Fruit fly (Drosophila melanogaster) whole organism, embryonic: Measurements from ENCODE around the gene CG10431.

Experiments
- CG10267 ChIP-seq: fragments of 200-800 bp; sonication (Bioruptor generic); optimal IDR thresholded peaks from 2 replicates; lab custom pipeline; 2018; ENCODE audit warnings: missing biosample characterization, mild to moderate bottlenecking, missing genetic modification characterization, moderate library complexity
- CG10321 ChIP-seq: fragments of 200-800 bp; sonication (Bioruptor generic); IDR thresholded peaks from 2 replicates; pipeline ENCODE4 v1.3.6; 2022; ENCODE audit warnings: missing biosample characterization, missing genetic modification characterization
- CG10959 ChIP-seq: fragments of 200-800 bp; sonication (Bioruptor generic); IDR thresholded peaks from 2 replicates; pipeline ENCODE4 v1.3.6; 2022; ENCODE audit warnings: missing biosample characterization, missing genetic modification characterization
- CG12104 ChIP-seq: fragments of 200-800 bp; sonication (Bioruptor generic); optimal IDR thresholded peaks from 3 replicates; lab custom pipeline; 2016; ENCODE audit warnings: missing biosample characterization, missing genetic modification characterization
- CG12155 ChIP-seq: fragments of 200-800 bp; sonication (Bioruptor generic); optimal IDR thresholded peaks from 3 replicates; lab custom pipeline; 2016; ENCODE audit warnings: missing biosample characterization, missing genetic modification characterization
- CG12391 ChIP-seq: fragments of 200-800 bp; sonication (Bioruptor generic); optimal IDR thresholded peaks from 3 replicates; lab custom pipeline; 2018; ENCODE audit warnings: missing biosample characterization, mild to moderate bottlenecking, missing genetic modification characterization, moderate library complexity
- CG13894 ChIP-seq: fragments of 200-800 bp; sonication (Bioruptor generic); optimal IDR thresholded peaks from 3 replicates; lab custom pipeline; 2018; ENCODE audit warnings: missing biosample characterization, mild to moderate bottlenecking, missing genetic modification characterization, moderate library complexity
- CG1602 ChIP-seq: fragments of 200-800 bp; sonication (Bioruptor generic); optimal IDR thresholded peaks from 3 replicates; lab custom pipeline; 2016; ENCODE audit warnings: missing biosample characterization, missing genetic modification characterization
- CG16779 ChIP-seq: fragments of 200-800 bp; sonication (Bioruptor generic); IDR thresholded peaks from 2 replicates; pipeline ENCODE4 v1.3.6; 2022; ENCODE audit warnings: missing biosample characterization, missing genetic modification characterization
- CG17361 ChIP-seq: fragments of 200-800 bp; sonication (Bioruptor generic); IDR thresholded peaks from 3 replicates; pipeline ENCODE4 v1.3.6; 2022; ENCODE audit warnings: missing biosample characterization, missing genetic modification characterization
- CG18599 ChIP-seq: fragments of 200-800 bp; sonication (Bioruptor generic); optimal IDR thresholded peaks from 3 replicates; lab custom pipeline; 2017; ENCODE audit warnings: missing biosample characterization, missing genetic modification characterization, mild to moderate bottlenecking, moderate library complexity, missing genetic modification reagents
- CG2202 ChIP-seq: fragments of 200-800 bp; sonication (Bioruptor generic); optimal IDR thresholded peaks from 2 replicates; lab custom pipeline; 2018; ENCODE audit warnings: missing biosample characterization, mild to moderate bottlenecking, missing genetic modification characterization
- CG3065 ChIP-seq: fragments of 200-800 bp; sonication (Bioruptor generic); optimal IDR thresholded peaks from 2 replicates; lab custom pipeline; 2016; ENCODE audit warnings: missing biosample characterization, missing genetic modification characterization
- CG31441 ChIP-seq: fragments of 200-800 bp; sonication (Bioruptor generic); IDR thresholded peaks from 2 replicates; pipeline ENCODE4 v1.3.6; 2022; ENCODE audit warnings: missing biosample characterization, missing genetic modification characterization
- CG5245 ChIP-seq: fragments of 200-800 bp; sonication (Bioruptor generic); optimal IDR thresholded peaks from 3 replicates; lab custom pipeline; 2016; ENCODE audit warnings: missing biosample characterization, missing genetic modification characterization
- CG7357 ChIP-seq: fragments of 200-800 bp; sonication (Bioruptor generic); IDR thresholded peaks from 3 replicates; pipeline ENCODE4 v1.3.6; 2022; ENCODE audit warnings: missing biosample characterization, missing genetic modification characterization
- CG7987 ChIP-seq: fragments of 200-800 bp; sonication (Bioruptor generic); optimal IDR thresholded peaks from 2 replicates; lab custom pipeline; 2018; ENCODE audit warnings: missing biosample characterization, mild to moderate bottlenecking, missing genetic modification characterization, moderate library complexity
- CG8924 ChIP-seq: fragments of 200-800 bp; optimal IDR thresholded peaks from 3 replicates; lab custom pipeline; 2019; ENCODE audit warnings: missing biosample characterization, mild to moderate bottlenecking, missing genetic modification characterization, moderate library complexity
- CTCF ChIP-seq: fragments of 200-800 bp; sonication (Bioruptor generic); optimal IDR thresholded peaks from 2 replicates; lab custom pipeline; 2017; ENCODE audit warnings: missing biosample characterization, mild to moderate bottlenecking, missing genetic modification characterization, moderate library complexity
- CoRest ChIP-seq: fragments of 200-800 bp; sonication (Bioruptor generic); optimal IDR thresholded peaks from 3 replicates; lab custom pipeline; 2018; ENCODE audit warnings: missing biosample characterization, mild to moderate bottlenecking, missing genetic modification characterization, moderate library complexity
- Fer2 ChIP-seq: fragments of 200-800 bp; sonication (Bioruptor generic); optimal IDR thresholded peaks from 2 replicates; lab custom pipeline; 2018; ENCODE audit warnings: missing biosample characterization, mild to moderate bottlenecking, missing genetic modification characterization, moderate library complexity
- HHEX ChIP-seq: fragments of 200-800 bp; sonication (Bioruptor generic); optimal IDR thresholded peaks from 3 replicates; lab custom pipeline; 2017; ENCODE audit warnings: missing biosample characterization, mild to moderate bottlenecking, missing genetic modification characterization, missing genetic modification reagents
- HLH54F ChIP-seq: fragments of 200-800 bp; sonication (Bioruptor generic); optimal IDR thresholded peaks from 3 replicates; lab custom pipeline; 2016; ENCODE audit warnings: missing biosample characterization, missing genetic modification characterization
- MTF-1 ChIP-seq: fragments of 200-800 bp; sonication (Bioruptor generic); optimal IDR thresholded peaks from 2 replicates; lab custom pipeline; 2018; ENCODE audit warnings: missing biosample characterization, mild to moderate bottlenecking, missing genetic modification characterization, borderline replicate concordance
- Mrtf ChIP-seq: fragments of 200-800 bp; sonication (Bioruptor generic); IDR thresholded peaks from 3 replicates; pipeline ENCODE4 v1.3.6; 2022; ENCODE audit warnings: missing biosample characterization, missing genetic modification characterization
- Nf-YC ChIP-seq: fragments of 200-800 bp; optimal IDR thresholded peaks from 3 replicates; lab custom pipeline; 2019; ENCODE audit warnings: missing biosample characterization, mild to moderate bottlenecking, missing genetic modification characterization, moderate library complexity
- Pdp1 ChIP-seq, 2 experiments: fragments of 200-800 bp; sonication (Bioruptor generic); optimal IDR thresholded peaks; 3 replicates each; lab custom pipeline; 2016; ENCODE audit warnings: missing biosample characterization in 2 of 2, missing genetic modification characterization in 2 of 2, mild to moderate bottlenecking in 1 of 2, moderate library complexity in 1 of 2
- Rfx ChIP-seq: fragments of 200-800 bp; sonication (Bioruptor generic); IDR thresholded peaks from 2 replicates; pipeline ENCODE4 v1.3.6; 2022; ENCODE audit warnings: missing biosample characterization, missing genetic modification characterization
- Sin3A ChIP-seq: fragments of >200 bp; optimal IDR thresholded peaks from 2 replicates; lab custom pipeline; 2018
- Six4 ChIP-seq: fragments of 200-800 bp; sonication (Bioruptor generic); optimal IDR thresholded peaks from 2 replicates; lab custom pipeline; 2016; ENCODE audit warnings: missing biosample characterization, missing genetic modification characterization
- Taf1 ChIP-seq: fragments of 200-800 bp; sonication (Bioruptor generic); IDR thresholded peaks from 2 replicates; pipeline ENCODE4 v1.3.6; 2022; ENCODE audit warnings: missing biosample characterization, missing genetic modification characterization
- ase ChIP-seq: fragments of 200-800 bp; sonication (Bioruptor generic); IDR thresholded peaks from 3 replicates; pipeline ENCODE4 v1.3.6; 2022; ENCODE audit warnings: missing biosample characterization, missing genetic modification characterization
- cg ChIP-seq: fragments of 200-800 bp; sonication (Bioruptor generic); optimal IDR thresholded peaks from 3 replicates; lab custom pipeline; 2019; ENCODE audit warnings: missing biosample characterization, mild to moderate bottlenecking, missing genetic modification characterization, moderate library complexity
- chif ChIP-seq, 2 experiments: fragments of 200-800 bp; sonication (Bioruptor generic); optimal IDR thresholded peaks; 3 replicates each; lab custom pipeline; 2016; ENCODE audit warnings: missing biosample characterization in 2 of 2, missing genetic modification characterization in 2 of 2
- chm ChIP-seq: fragments of 200-800 bp; sonication (Bioruptor generic); IDR thresholded peaks from 2 replicates; pipeline ENCODE4 v1.3.6; 2022; ENCODE audit warnings: missing biosample characterization, missing genetic modification characterization
- fru ChIP-seq: fragments of >200 bp; optimal IDR thresholded peaks from 2 replicates; lab custom pipeline; 2017
- gro ChIP-seq: fragments of 200-800 bp; sonication (Bioruptor generic); optimal IDR thresholded peaks from 2 replicates; lab custom pipeline; 2016; ENCODE audit warnings: missing biosample characterization, missing genetic modification characterization
- gsb ChIP-seq: fragments of 200-800 bp; sonication (Bioruptor generic); IDR thresholded peaks from 2 replicates; pipeline ENCODE4 v1.3.6; 2022; ENCODE audit warnings: missing biosample characterization, missing genetic modification characterization
- jigr1 ChIP-seq: fragments of 200-800 bp; sonication (Bioruptor generic); IDR thresholded peaks from 3 replicates; pipeline ENCODE4 v1.3.6; 2022; ENCODE audit warnings: missing biosample characterization, missing genetic modification characterization
- jing ChIP-seq: fragments of 200-800 bp; sonication (Bioruptor generic); optimal IDR thresholded peaks from 2 replicates; lab custom pipeline; 2018; ENCODE audit warnings: missing biosample characterization, mild to moderate bottlenecking, missing genetic modification characterization
- knrl ChIP-seq: fragments of 200-800 bp; sonication (Bioruptor generic); IDR thresholded peaks from 3 replicates; pipeline ENCODE4 v1.3.6; 2022; ENCODE audit warnings: missing biosample characterization, missing genetic modification characterization; ENCODE audit not compliant: partially characterized antibody
- lilli ChIP-seq: fragments of 200-800 bp; sonication (Bioruptor generic); optimal IDR thresholded peaks from 3 replicates; lab custom pipeline; 2016; ENCODE audit warnings: missing biosample characterization, missing genetic modification characterization
- scrt ChIP-seq: fragments of 200-800 bp; sonication (Bioruptor generic); optimal IDR thresholded peaks from 2 replicates; lab custom pipeline; 2018; ENCODE audit warnings: missing biosample characterization, mild to moderate bottlenecking, missing genetic modification characterization, moderate library complexity
- sens ChIP-seq: fragments of 200-800 bp; sonication (Bioruptor generic); peaks from one replicate; lab custom pipeline; 2016; ENCODE audit warnings: missing biosample characterization, missing genetic modification characterization
- tap ChIP-seq: fragments of 200-800 bp; optimal IDR thresholded peaks from 3 replicates; lab custom pipeline; 2019; ENCODE audit warnings: missing biosample characterization, mild to moderate bottlenecking, missing genetic modification characterization, moderate library complexity
- yki ChIP-seq: fragments of >200 bp; optimal IDR thresholded peaks from 3 replicates; lab custom pipeline; 2018
- z ChIP-seq: fragments of 200-800 bp; sonication (Bioruptor generic); IDR thresholded peaks from 3 replicates; pipeline ENCODE4 v1.3.6; 2022; ENCODE audit warnings: missing biosample characterization, missing genetic modification characterization

Gene CG10431

dm6 chr2L:19021278-19022220 is 47.0 kb downstream of the CG10431 start (continued):
- TF ChIP-seq CG12104 (GFP tag; lab: Kevin White, UChicago) (peak; percentile 51), ase (GFP tag; lab: Robert Waterston, UW) (no peak), CG13894 (peak; percentile 55), Six4 (peak; percentile 1), HHEX (peak; percentile 71), CG8924 (peak; percentile 89), CG1602 (peak; percentile 68), Fer2 (peak; percentile 41), chm (GFP tag; lab: Robert Waterston, UW) (no peak), cg (GFP tag; lab: Kevin White, UChicago) (peak; percentile 31)

dm6 chr2L:19022221-19022516 is 47.7 kb downstream of the CG10431 start, which contains the start of gene CG15172:
TSS of gene CG15172 (plus strand) at chr2L:19022417.
- TF ChIP-seq jing (GFP tag; lab: Kevin White, UChicago) = no peak
- TF ChIP-seq chif (GFP tag; optimal IDR thresholded peaks at IDR 0.05; lab: Kevin White, UChicago) = no peak
- peak in 1 of 2 experiments; percentile 78 for TF ChIP-seq Pdp1 (GFP tag; optimal IDR thresholded peaks at IDR 0.05; lab: Kevin White, UChicago)

- TF ChIP-seq Rfx (GFP tag; lab: Robert Waterston, UW) = peak; percentile 34; the same call in 1 of the 2 replicates
- TF ChIP-seq knrl (GFP tag; lab: Robert Waterston, UW) = no peak; the same call in 2 of the 3 replicates
- peak; percentile 89 for TF ChIP-seq CG17361 (GFP tag; lab: Robert Waterston, UW)
- TF ChIP-seq CG5245 (GFP tag; lab: Kevin White, UChicago) = no peak
- TF ChIP-seq CG31441 = peak; percentile 74
- peak; percentile 10 for TF ChIP-seq CG7987 (GFP tag; lab: Kevin White, UChicago)
- TF ChIP-seq sens (GFP tag; lab: Kevin White, UChicago) = peak; percentile 88
- no peak for TF ChIP-seq jigr1 (GFP tag; lab: Robert Waterston, UW)
- no peak for TF ChIP-seq z (GFP tag; lab: Robert Waterston, UW)
- peak; percentile 86 for TF ChIP-seq CoRest
- TF ChIP-seq CG7357 (GFP tag; lab: Robert Waterston, UW) = no peak
- no peak for TF ChIP-seq MTF-1 (GFP tag; lab: Kevin White, UChicago)
- TF ChIP-seq fru (lab: Kevin White, UChicago) = no peak
- peak; percentile 50 for TF ChIP-seq lilli (GFP tag; lab: Kevin White, UChicago)
- TF ChIP-seq tap (tag; lab: Kevin White, UChicago) = peak; percentile 74
- peak; percentile 70 for TF ChIP-seq scrt (GFP tag; lab: Kevin White, UChicago)
- TF ChIP-seq gro (GFP tag; lab: Kevin White, UChicago) = no peak
- TF ChIP-seq CG2202 = no peak
- TF ChIP-seq Nf-YC (tag; lab: Kevin White, UChicago) = peak; percentile 66
- TF ChIP-seq CG10267 = peak; percentile 63
- no peak for TF ChIP-seq CG3065 (GFP tag; lab: Kevin White, UChicago)
- TF ChIP-seq Taf1 (GFP tag; lab: Robert Waterston, UW) = no peak
- no peak for TF ChIP-seq CG10959 (GFP tag; lab: Robert Waterston, UW)
- peak; percentile 92 for TF ChIP-seq CG18599
- no peak for TF ChIP-seq CG16779 (GFP tag; lab: Robert Waterston, UW)
- no peak for TF ChIP-seq HLH54F (GFP tag; lab: Kevin White, UChicago)
- no peak for TF ChIP-seq Sin3A (lab: Kevin White, UChicago)
- TF ChIP-seq yki = no peak
- peak; percentile 72 for TF ChIP-seq CG12391 (tag; lab: Kevin White, UChicago)
- peak; percentile 32 for TF ChIP-seq CG12155 (GFP tag; lab: Kevin White, UChicago)
- TF ChIP-seq CTCF (GFP tag; lab: Kevin White, UChicago) = no peak
- TF ChIP-seq Mrtf (GFP tag; lab: Robert Waterston, UW) = no peak
- no peak for TF ChIP-seq gsb (GFP tag; lab: Robert Waterston, UW)
- TF ChIP-seq CG10321 (GFP tag; lab: Robert Waterston, UW) = no peak
Observed at dm6 chr2L:19023972-19024743, 49.6 kb downstream of the CG10431 start.
